Worm (Caenorhabditis elegans): ENCODE data around the gene msrp-6.
A peak's percentile ranks its signal among the peaks of the same experiment; 100 is the strongest.

Gene msrp-6

ce11 chrII:2629270-2629669, 10.0 kb downstream of the msrp-6 start, which contains the start of gene sri-37:
Gene sri-37, plus strand, starts transcription at chrII:2629570.
- TF ChIP-seq madf-9 (GFP tag; conservative IDR thresholded peaks at IDR 0.05) (no peak), snpc-1.2 (GFP tag; IDR thresholded peaks at IDR 0.05) (no peak), F44E2.7 (GFP tag; IDR thresholded peaks at IDR 0.05) (no peak), ZK546.5 (tag; optimal IDR thresholded peaks at IDR 0.05) (no peak), aly-2 (tag; optimal IDR thresholded peaks at IDR 0.05) (no peak), F10B5.3 (tag; optimal IDR thresholded peaks at IDR 0.05) (no peak), zag-1 (tag; optimal IDR thresholded peaks at IDR 0.05) (no peak), nhr-25 (tag; optimal IDR thresholded peaks at IDR 0.05; ENCODE audit: borderline replicate concordance, insufficient read depth) (no peak), unc-62 (GFP tag; optimal IDR thresholded peaks at IDR 0.05 in 1 of 2) (no peak), unc-62 (tag; optimal IDR thresholded peaks at IDR 0.05) (no peak), ces-1 (GFP tag; optimal IDR thresholded peaks at IDR 0.05) (no peak), nhr-41 (GFP tag; IDR thresholded peaks at IDR 0.05) (no peak), daf-12 (tag; optimal IDR thresholded peaks at IDR 0.05) (no peak), unc-39 (tag; optimal IDR thresholded peaks at IDR 0.05) (no peak), ceh-20 (GFP tag; IDR thresholded peaks at IDR 0.05) (no peak)

- TF ChIP-seq php-3 (GFP tag; IDR thresholded peaks at IDR 0.05) (no peak), R02D3.7 (tag; optimal IDR thresholded peaks at IDR 0.05) (no peak), nhr-48 (tag; optimal IDR thresholded peaks at IDR 0.05) (no peak), duxl-1 (tag; optimal IDR thresholded peaks at IDR 0.05; ENCODE audit: poor library complexity) (no peak)
Observed at ce11 chrII:2631169-2631568, 11.9 kb downstream of the msrp-6 start, which contains the start of gene D2062.1. Gene D2062.1, plus strand, starts transcription at chrII:2631469.

- TF ChIP-seq nhr-77 (tag; optimal IDR thresholded peaks at IDR 0.05) (no peak), spr-1 (tag; optimal IDR thresholded peaks at IDR 0.05) (no peak), unc-39 (tag; optimal IDR thresholded peaks at IDR 0.05) (no peak), ctbp-1 (GFP tag; IDR thresholded peaks at IDR 0.05) (no peak), daf-19 (GFP tag; conservative IDR thresholded peaks at IDR 0.05) (no peak), lin-13 (GFP tag; optimal IDR thresholded peaks at IDR 0.05) (no peak), daf-8 (GFP tag; IDR thresholded peaks at IDR 0.05) (no peak), zfp-3 (GFP tag; conservative IDR thresholded peaks at IDR 0.05) (no peak), nhr-76 (tag; optimal IDR thresholded peaks at IDR 0.05) (no peak), egl-43 (GFP tag; IDR thresholded peaks at IDR 0.05) (no peak), lsy-2 (tag; optimal IDR thresholded peaks at IDR 0.05) (no peak), dmd-6 (GFP tag; IDR thresholded peaks at IDR 0.05) (no peak), nhr-10 (tag; optimal IDR thresholded peaks at IDR 0.05) (no peak), D1046.2 (GFP tag; IDR thresholded peaks at IDR 0.05) (no peak), nhr-42 (GFP tag; IDR thresholded peaks at IDR 0.05) (no peak), duxl-1 (tag; optimal IDR thresholded peaks at IDR 0.05; ENCODE audit: poor library complexity) (no peak), nhr-6 (tag; optimal IDR thresholded peaks at IDR 0.05) (no peak), hif-1 (tag; optimal IDR thresholded peaks at IDR 0.05) (no peak), snpc-1.2 (GFP tag; IDR thresholded peaks at IDR 0.05) (no peak), vab-7 (GFP tag; IDR thresholded peaks at IDR 0.05) (no peak)
Observed at ce11 chrII:2637359-2637758, 18.1 kb downstream of the msrp-6 start, which contains the start of gene F22E5.21. Gene F22E5.21, minus strand, starts transcription at chrII:2637459.

- TF ChIP-seq dpl-1 (GFP tag; optimal IDR thresholded peaks at IDR 0.05) = peak; percentile 86
- peak; percentile 89 for TF ChIP-seq lin-38 (GFP tag; IDR thresholded peaks at IDR 0.05)
- no peak for TF ChIP-seq aly-2 (tag; optimal IDR thresholded peaks at IDR 0.05)
- no peak for TF ChIP-seq nhr-10 (tag; optimal IDR thresholded peaks at IDR 0.05)
Observed at ce11 chrII:2638062-2638461, 18.8 kb downstream of the msrp-6 start, which contains the start of gene F22E5.9. Gene F22E5.9, plus strand, starts transcription at chrII:2638388.
